Fruit fly (Drosophila melanogaster) whole organism, embryonic: Measurements from ENCODE around the gene Jon66Cii.

ENCODE experiments used
- Atf6 ChIP-seq: fragments of 200-800 bp; sonication (Bioruptor generic); IDR thresholded peaks from 2 replicates; pipeline ENCODE4 v1.3.6; 2022; ENCODE audit warnings: missing biosample characterization, missing genetic modification characterization
- Awh ChIP-seq: fragments of 200-800 bp; sonication (Bioruptor generic); IDR thresholded peaks from 2 replicates; pipeline ENCODE4, ENCODE4 v1.3.6; 2022; ENCODE audit warnings: missing biosample characterization, missing genetic modification characterization
- B-H2 ChIP-seq: fragments of 200-800 bp; sonication (Bioruptor generic); optimal IDR thresholded peaks from 2 replicates; lab custom pipeline; 2018; ENCODE audit warnings: missing biosample characterization, mild to moderate bottlenecking, missing genetic modification characterization
- Blimp-1 ChIP-seq: fragments of 200-800 bp; sonication (Bioruptor generic); optimal IDR thresholded peaks from 3 replicates; lab custom pipeline; 2018; ENCODE audit warnings: missing biosample characterization, missing genetic modification characterization, mild to moderate bottlenecking, moderate library complexity, missing genetic modification reagents
- CG11247 ChIP-seq: fragments of 200-800 bp; sonication (Bioruptor generic); IDR thresholded peaks from 2 replicates; pipeline ENCODE4 v1.3.6; 2022; ENCODE audit warnings: missing biosample characterization, missing genetic modification characterization
- CG12071 ChIP-seq: fragments of 200-800 bp; sonication (Bioruptor generic); optimal IDR thresholded peaks from 3 replicates; lab custom pipeline; 2018; ENCODE audit warnings: missing biosample characterization, mild to moderate bottlenecking, missing genetic modification characterization
- CG12155 ChIP-seq: fragments of 200-800 bp; sonication (Bioruptor generic); optimal IDR thresholded peaks from 3 replicates; lab custom pipeline; 2016; ENCODE audit warnings: missing biosample characterization, missing genetic modification characterization
- CG15269 ChIP-seq: fragments of 200-800 bp; sonication (Bioruptor generic); optimal IDR thresholded peaks from 2 replicates; lab custom pipeline; 2018; ENCODE audit warnings: missing biosample characterization, mild to moderate bottlenecking, missing genetic modification characterization, moderate library complexity
- CG17361 ChIP-seq: fragments of 200-800 bp; sonication (Bioruptor generic); IDR thresholded peaks from 3 replicates; pipeline ENCODE4 v1.3.6; 2022; ENCODE audit warnings: missing biosample characterization, missing genetic modification characterization
- CG32532 ChIP-seq: fragments of 200-800 bp; sonication (Bioruptor generic); IDR thresholded peaks from 2 replicates; pipeline ENCODE4 v1.3.6; 2022; ENCODE audit warnings: missing biosample characterization, missing genetic modification characterization
- CG34224 ChIP-seq: fragments of 200-800 bp; sonication (Bioruptor generic); IDR thresholded peaks from 3 replicates; pipeline ENCODE4 v1.3.6; 2022; ENCODE audit warnings: missing biosample characterization, missing genetic modification characterization; ENCODE audit not compliant: partially characterized antibody
- CG34376 ChIP-seq: fragments of 200-800 bp; sonication (Bioruptor generic); optimal IDR thresholded peaks from 2 replicates; lab custom pipeline; 2018; ENCODE audit warnings: missing biosample characterization, mild to moderate bottlenecking, missing genetic modification characterization
- CG6175 ChIP-seq: fragments of 200-800 bp; sonication (Bioruptor generic); IDR thresholded peaks from 3 replicates; pipeline ENCODE4 v1.3.6; 2022; ENCODE audit warnings: missing biosample characterization, missing genetic modification characterization
- Chrac-16 ChIP-seq: fragments of 200-800 bp; sonication (Bioruptor generic); optimal IDR thresholded peaks from 3 replicates; lab custom pipeline; 2016; ENCODE audit warnings: missing biosample characterization, missing genetic modification characterization
- CoRest ChIP-seq: fragments of 200-800 bp; sonication (Bioruptor generic); optimal IDR thresholded peaks from 3 replicates; lab custom pipeline; 2018; ENCODE audit warnings: missing biosample characterization, mild to moderate bottlenecking, missing genetic modification characterization, moderate library complexity
- D19A ChIP-seq: fragments of 200-800 bp; optimal IDR thresholded peaks from 3 replicates; lab custom pipeline; 2019; ENCODE audit warnings: missing biosample characterization, mild to moderate bottlenecking, missing genetic modification characterization, moderate library complexity
- Dek ChIP-seq: fragments of 200-800 bp; sonication (Bioruptor generic); optimal IDR thresholded peaks from 3 replicates; lab custom pipeline; 2019; ENCODE audit warnings: missing biosample characterization, mild to moderate bottlenecking, missing genetic modification characterization, moderate library complexity
- Dip2 ChIP-seq: fragments of 200-800 bp; sonication (Bioruptor generic); IDR thresholded peaks from 2 replicates; pipeline ENCODE4 v1.3.6; 2022; ENCODE audit warnings: missing biosample characterization, missing genetic modification characterization
- ERR ChIP-seq: fragments of 200-800 bp; sonication (Bioruptor generic); optimal IDR thresholded peaks from 2 replicates; lab custom pipeline; 2016; ENCODE audit warnings: missing biosample characterization, missing genetic modification characterization
- Ets65A ChIP-seq: fragments of 200-800 bp; sonication (Bioruptor generic); peaks from one replicate; lab custom pipeline; 2016; ENCODE audit warnings: missing biosample characterization, missing genetic modification characterization
- Fer1 ChIP-seq: fragments of 200-800 bp; sonication (Bioruptor generic); optimal IDR thresholded peaks from 2 replicates; lab custom pipeline; 2017; ENCODE audit warnings: missing biosample characterization, mild to moderate bottlenecking, missing genetic modification characterization
- Hmx ChIP-seq: fragments of 200-800 bp; sonication (Bioruptor generic); optimal IDR thresholded peaks from 2 replicates; lab custom pipeline; 2016; ENCODE audit warnings: missing biosample characterization, missing genetic modification characterization
- Hr78 ChIP-seq, 2 experiments: fragments of 200-800 bp in 1 of 2; fragments of >200 bp in 1 of 2; sonication (Bioruptor generic) in 1 of 2; optimal IDR thresholded peaks; 2 replicates each; lab custom pipeline; 2017 to 2019; ENCODE audit warnings: missing biosample characterization in 2 of 2, missing genetic modification characterization in 2 of 2, mild to moderate bottlenecking in 1 of 2, moderate library complexity in 1 of 2
- Hsf ChIP-seq: fragments of 200-800 bp; sonication (Bioruptor generic); optimal IDR thresholded peaks from 3 replicates; lab custom pipeline; 2016; ENCODE audit warnings: missing biosample characterization, missing genetic modification characterization
- MTF-1 ChIP-seq: fragments of 200-800 bp; sonication (Bioruptor generic); optimal IDR thresholded peaks from 2 replicates; lab custom pipeline; 2018; ENCODE audit warnings: missing biosample characterization, mild to moderate bottlenecking, missing genetic modification characterization, borderline replicate concordance
- Meics ChIP-seq: fragments of 200-800 bp; sonication (Bioruptor generic); optimal IDR thresholded peaks from 2 replicates; lab custom pipeline; 2017; ENCODE audit warnings: missing biosample characterization, mild to moderate bottlenecking, missing genetic modification characterization
- Mes4 ChIP-seq: fragments of 200-800 bp; sonication (Bioruptor generic); optimal IDR thresholded peaks from 2 replicates; lab custom pipeline; 2016; ENCODE audit warnings: missing biosample characterization, missing genetic modification characterization
- Pdp1 ChIP-seq, 2 experiments: fragments of 200-800 bp; sonication (Bioruptor generic); optimal IDR thresholded peaks; 3 replicates each; lab custom pipeline; 2016; ENCODE audit warnings: missing biosample characterization in 2 of 2, missing genetic modification characterization in 2 of 2, mild to moderate bottlenecking in 1 of 2, moderate library complexity in 1 of 2
- Side ChIP-seq: fragments of 200-800 bp; sonication (Bioruptor generic); optimal IDR thresholded peaks from 2 replicates; lab custom pipeline; 2016; ENCODE audit warnings: missing biosample characterization, missing genetic modification characterization
- Usf ChIP-seq: fragments of 200-800 bp; sonication (Bioruptor generic); optimal IDR thresholded peaks from 2 replicates; lab custom pipeline; 2017; ENCODE audit warnings: missing genotype, missing biosample characterization, missing genetic modification characterization
- Xrp1 ChIP-seq: fragments of 200-800 bp; sonication (Bioruptor generic); IDR thresholded peaks from 2 replicates; pipeline ENCODE4 v1.3.6; 2022; ENCODE audit warnings: missing biosample characterization, missing genetic modification characterization
- ash1 ChIP-seq: fragments of 200-800 bp; sonication (Bioruptor generic); optimal IDR thresholded peaks from 2 replicates; lab custom pipeline; 2018; ENCODE audit warnings: missing biosample characterization, mild to moderate bottlenecking, missing genetic modification characterization
- br ChIP-seq: fragments of >200 bp; optimal IDR thresholded peaks from 2 replicates; lab custom pipeline; 2017
- chif ChIP-seq, 2 experiments: fragments of 200-800 bp; sonication (Bioruptor generic); optimal IDR thresholded peaks; 3 replicates each; lab custom pipeline; 2016; ENCODE audit warnings: missing biosample characterization in 2 of 2, missing genetic modification characterization in 2 of 2
- chinmo ChIP-seq: fragments of 200-800 bp; sonication (Bioruptor generic); IDR thresholded peaks from 4 replicates; pipeline ENCODE4 v1.3.6; 2022; ENCODE audit warnings: missing biosample characterization, missing genetic modification characterization; ENCODE audit not compliant: partially characterized antibody
- corto ChIP-seq: fragments of 200-800 bp; sonication (Bioruptor generic); optimal IDR thresholded peaks from 2 replicates; lab custom pipeline; 2016; ENCODE audit warnings: missing biosample characterization, mild to moderate bottlenecking, missing genetic modification characterization, moderate library complexity
- cwo ChIP-seq: fragments of 200-800 bp; sonication (Bioruptor generic); optimal IDR thresholded peaks from 3 replicates; lab custom pipeline; 2017; ENCODE audit warnings: missing biosample characterization, missing genetic modification characterization, mild to moderate bottlenecking, moderate library complexity, missing genetic modification reagents
- ems ChIP-seq: fragments of 200-800 bp; sonication (Bioruptor generic); optimal IDR thresholded peaks from 3 replicates; lab custom pipeline; 2016; ENCODE audit warnings: missing biosample characterization, missing genetic modification characterization
- exex ChIP-seq: fragments of 200-800 bp; sonication (Bioruptor generic); optimal IDR thresholded peaks from 4 replicates; lab custom pipeline; 2018; ENCODE audit warnings: missing biosample characterization, mild to moderate bottlenecking, missing genetic modification characterization, moderate library complexity
- fd64A ChIP-seq: fragments of 200-800 bp; sonication (Bioruptor generic); optimal IDR thresholded peaks from 3 replicates; lab custom pipeline; 2018; ENCODE audit warnings: missing biosample characterization, mild to moderate bottlenecking, missing genetic modification characterization
- gem ChIP-seq: fragments of 200-800 bp; sonication (Bioruptor generic); optimal IDR thresholded peaks from 2 replicates; lab custom pipeline; 2019; ENCODE audit warnings: missing biosample characterization, mild to moderate bottlenecking, missing genetic modification characterization, moderate library complexity
- kni ChIP-seq: fragments of 200-800 bp; sonication (Bioruptor generic); optimal IDR thresholded peaks from 3 replicates; lab custom pipeline; 2017; ENCODE audit warnings: mild to moderate bottlenecking, missing biosample characterization, missing genetic modification reagents, missing genetic modification characterization
- lola ChIP-seq, 3 experiments: fragments of >200 bp in 2 of 3; fragments of 200-800 bp in 1 of 3; sonication (Bioruptor generic) in 1 of 3; optimal IDR thresholded peaks; 2 replicates each; lab custom pipeline; 2017 to 2019; ENCODE audit warnings: missing biosample characterization in 3 of 3, missing genetic modification characterization in 3 of 3, mild to moderate bottlenecking in 1 of 3, moderate library complexity in 1 of 3
- pfk ChIP-seq: fragments of 200-800 bp; sonication (Bioruptor generic); optimal IDR thresholded peaks from 2 replicates; lab custom pipeline; 2018; ENCODE audit warnings: missing biosample characterization, mild to moderate bottlenecking, missing genetic modification characterization, moderate library complexity
- pros ChIP-seq: fragments of 200-800 bp; sonication (Bioruptor generic); optimal IDR thresholded peaks from 3 replicates; lab custom pipeline; 2019; ENCODE audit warnings: missing biosample characterization, mild to moderate bottlenecking, missing genetic modification characterization, moderate library complexity
- sd ChIP-seq: fragments of 200-800 bp; sonication (Bioruptor generic); optimal IDR thresholded peaks from 3 replicates; lab custom pipeline; 2018; ENCODE audit warnings: missing biosample characterization, mild to moderate bottlenecking, missing genetic modification characterization, moderate library complexity
- sens ChIP-seq: fragments of 200-800 bp; sonication (Bioruptor generic); peaks from one replicate; lab custom pipeline; 2016; ENCODE audit warnings: missing biosample characterization, missing genetic modification characterization
- sqz ChIP-seq: fragments of 200-800 bp; sonication (Bioruptor generic); optimal IDR thresholded peaks from 3 replicates; lab custom pipeline; 2018; ENCODE audit warnings: missing biosample characterization, mild to moderate bottlenecking, missing genetic modification characterization
- tap ChIP-seq: fragments of 200-800 bp; optimal IDR thresholded peaks from 3 replicates; lab custom pipeline; 2019; ENCODE audit warnings: missing biosample characterization, mild to moderate bottlenecking, missing genetic modification characterization, moderate library complexity
- tin ChIP-seq: fragments of 200-800 bp; sonication (Bioruptor generic); optimal IDR thresholded peaks from 3 replicates; lab custom pipeline; 2016; ENCODE audit warnings: missing biosample characterization, missing genetic modification characterization
- zfh2 ChIP-seq: fragments of 200-800 bp; sonication (Bioruptor generic); optimal IDR thresholded peaks from 2 replicates; lab custom pipeline; 2016; ENCODE audit warnings: missing biosample characterization, missing genetic modification characterization

Gene Jon66Cii

dm6 chr3L:8379161-8379560 is 14.3 kb downstream of the Jon66Cii start (continued):
- TF ChIP-seq Chrac-16 (GFP tag; lab: Kevin White, UChicago) (no peak), CG32532 (GFP tag; lab: Robert Waterston, UW) (no peak), cwo (GFP tag; lab: Kevin White, UChicago) (no peak), MTF-1 (GFP tag; lab: Kevin White, UChicago) (peak; percentile 34), CG34376 (no peak), Xrp1 (GFP tag; lab: Robert Waterston, UW) (no peak), lola (GFP tag; optimal IDR thresholded peaks at IDR 0.05; lab: Kevin White, UChicago) (peak in 1 of 3 experiments; percentile 9), Hsf (no peak), ems (GFP tag; lab: Kevin White, UChicago) (no peak), corto (GFP tag; lab: Kevin White, UChicago) (no peak), Atf6 (GFP tag; lab: Robert Waterston, UW) (no peak), Pdp1 (GFP tag; optimal IDR thresholded peaks at IDR 0.05; lab: Kevin White, UChicago) (no peak), Usf (GFP tag; lab: Kevin White, UChicago) (no peak), chinmo (GFP tag; lab: Robert Waterston, UW) (no peak), D19A (no peak), CG12071 (GFP tag; lab: Kevin White, UChicago) (no peak), tap (tag; lab: Kevin White, UChicago) (no peak), Awh (GFP tag; lab: Robert Waterston, UW) (0 out of 2 replicates have a peak, but pooled peaks have one; percentile 11), br (lab: Kevin White, UChicago) (no peak), CG12155 (no peak), exex (tag; lab: Kevin White, UChicago) (no peak), gem (tag; lab: Kevin White, UChicago) (peak; percentile 2), Dek (tag; lab: Kevin White, UChicago) (no peak), Hmx (GFP tag; lab: Kevin White, UChicago) (no peak), Fer1 (GFP tag; lab: Kevin White, UChicago) (no peak), ash1 (GFP tag; lab: Kevin White, UChicago) (no peak), CG6175 (no peak), ERR (GFP tag; lab: Kevin White, UChicago) (no peak), CG17361 (GFP tag; lab: Robert Waterston, UW) (no peak), CG34224 (GFP tag; lab: Robert Waterston, UW) (no peak), fd64A (GFP tag; lab: Kevin White, UChicago) (peak; percentile 55), Side (GFP tag; lab: Kevin White, UChicago) (no peak)
- TF ChIP-seq, all 482 proteins: peak for 35

- peak in 1 of 2 experiments; percentile 47 for TF ChIP-seq Hr78 (GFP tag; optimal IDR thresholded peaks at IDR 0.05; lab: Kevin White, UChicago)
- no peak for TF ChIP-seq Side (GFP tag; lab: Kevin White, UChicago)
- TF ChIP-seq B-H2 (GFP tag; lab: Kevin White, UChicago): no peak
- TF ChIP-seq pros (GFP tag; lab: Kevin White, UChicago): peak; percentile 76
- TF ChIP-seq Mes4: no peak
- TF ChIP-seq Meics (GFP tag; lab: Kevin White, UChicago): no peak
- TF ChIP-seq kni (GFP tag; lab: Kevin White, UChicago): peak; percentile 20
- TF ChIP-seq Blimp-1: peak; percentile 65
- TF ChIP-seq chif (GFP tag; optimal IDR thresholded peaks at IDR 0.05; lab: Kevin White, UChicago): no peak
- TF ChIP-seq sqz (GFP tag; lab: Kevin White, UChicago): peak; percentile 96
- no peak for TF ChIP-seq zfh2
- 0 out of 2 replicates have a peak, but pooled peaks have one; percentile 38 for TF ChIP-seq CG11247 (GFP tag; lab: Robert Waterston, UW)
- TF ChIP-seq tin (GFP tag; lab: Kevin White, UChicago): no peak
- TF ChIP-seq sd (tag; lab: Kevin White, UChicago): peak; percentile 14
- peak; percentile 62 for TF ChIP-seq Ets65A
- no peak for TF ChIP-seq CoRest (tag; lab: Kevin White, UChicago)
- no peak for TF ChIP-seq pfk
- TF ChIP-seq Dip2 (GFP tag; lab: Robert Waterston, UW): no peak
- TF ChIP-seq CG15269 (tag; lab: Kevin White, UChicago): peak; percentile 70
- peak; percentile 11 for TF ChIP-seq sens (GFP tag; lab: Kevin White, UChicago)
- TF ChIP-seq, all 482 proteins: peak for 10
Measured at dm6 chr3L:8374107-8374506, 19.3 kb downstream of the Jon66Cii start.
